Fruit fly (Drosophila melanogaster) whole organism, embryonic: Measurements from ENCODE around the gene CG42541.

Experiments used
- Antp ChIP-seq: fragments of 200-800 bp; sonication (Bioruptor generic); optimal IDR thresholded peaks from 3 replicates; lab custom pipeline; 2016; ENCODE audit warnings: missing biosample characterization, missing genetic modification characterization
- Atf-2 ChIP-seq: fragments of 200-800 bp; sonication (Bioruptor generic); optimal IDR thresholded peaks from 2 replicates; lab custom pipeline; 2016; ENCODE audit warnings: missing biosample characterization, missing genetic modification characterization
- Bteb2 ChIP-seq: fragments of 200-800 bp; sonication (Bioruptor generic); optimal IDR thresholded peaks from 2 replicates; lab custom pipeline; 2016; ENCODE audit warnings: missing biosample characterization, missing genetic modification characterization
- CG10462 ChIP-seq: fragments of 200-800 bp; sonication (Bioruptor generic); optimal IDR thresholded peaks from 2 replicates; lab custom pipeline; 2016; ENCODE audit warnings: missing biosample characterization, missing genetic modification characterization
- CG12219 ChIP-seq: fragments of 200-800 bp; sonication (Bioruptor generic); optimal IDR thresholded peaks from 3 replicates; lab custom pipeline; 2018; ENCODE audit warnings: missing biosample characterization, mild to moderate bottlenecking, missing genetic modification characterization
- CG13287 ChIP-seq: fragments of 200-800 bp; sonication (Bioruptor generic); IDR thresholded peaks from 2 replicates; pipeline ENCODE4 v1.3.6; 2022; ENCODE audit warnings: missing biosample characterization, missing genetic modification characterization; ENCODE audit not compliant: partially characterized antibody
- CG15514 ChIP-seq: fragments of 200-800 bp; sonication (Bioruptor generic); optimal IDR thresholded peaks from 3 replicates; lab custom pipeline; 2017; ENCODE audit warnings: missing biosample characterization, missing genetic modification characterization, mild to moderate bottlenecking, moderate library complexity, missing genetic modification reagents
- CG1647 ChIP-seq: fragments of 200-800 bp; sonication (Bioruptor generic); optimal IDR thresholded peaks from 3 replicates; lab custom pipeline; 2016; ENCODE audit warnings: missing biosample characterization, missing genetic modification characterization
- CG17186 ChIP-seq: fragments of 200-800 bp; sonication (Bioruptor generic); optimal IDR thresholded peaks from 3 replicates; lab custom pipeline; 2017; ENCODE audit warnings: missing biosample characterization, missing genetic modification reagents, missing genetic modification characterization
- CG1792 ChIP-seq: fragments of 200-800 bp; sonication (Bioruptor generic); optimal IDR thresholded peaks from 2 replicates; lab custom pipeline; 2016; ENCODE audit warnings: missing biosample characterization, missing genetic modification characterization
- CG2678 ChIP-seq: fragments of 200-800 bp; sonication (Bioruptor generic); optimal IDR thresholded peaks from 3 replicates; lab custom pipeline; 2019; ENCODE audit warnings: missing biosample characterization, mild to moderate bottlenecking, missing genetic modification characterization, moderate library complexity
- CG4328 ChIP-seq: fragments of 200-800 bp; sonication (Bioruptor generic); optimal IDR thresholded peaks from 3 replicates; lab custom pipeline; 2017; ENCODE audit warnings: missing biosample characterization, missing genetic modification reagents, missing genetic modification characterization
- CG4424 ChIP-seq: fragments of 200-800 bp; sonication (Bioruptor generic); optimal IDR thresholded peaks from 3 replicates; lab custom pipeline; 2016; ENCODE audit warnings: missing biosample characterization, missing genetic modification characterization
- Dbx ChIP-seq: fragments of 200-800 bp; sonication (Bioruptor generic); IDR thresholded peaks from 3 replicates; pipeline ENCODE4 v1.3.6; 2022; ENCODE audit warnings: missing biosample characterization, missing genetic modification characterization
- Dll ChIP-seq: fragments of 200-800 bp; sonication (Bioruptor generic); IDR thresholded peaks from 4 replicates; pipeline ENCODE4 v1.3.6; 2022; ENCODE audit warnings: missing biosample characterization, missing genetic modification characterization; ENCODE audit not compliant: partially characterized antibody
- Dp ChIP-seq: fragments of 200-800 bp; sonication (Bioruptor generic); optimal IDR thresholded peaks from 2 replicates; lab custom pipeline; 2018; ENCODE audit warnings: missing biosample characterization, mild to moderate bottlenecking, missing genetic modification characterization, moderate library complexity
- Dref ChIP-seq: fragments of 200-800 bp; sonication (Bioruptor generic); IDR thresholded peaks from 2 replicates; pipeline ENCODE4 v1.3.6; 2022; ENCODE audit warnings: missing biosample characterization, missing genetic modification characterization
- Ets65A ChIP-seq: fragments of 200-800 bp; sonication (Bioruptor generic); peaks from one replicate; lab custom pipeline; 2016; ENCODE audit warnings: missing biosample characterization, missing genetic modification characterization
- Fer3 ChIP-seq: fragments of 200-800 bp; sonication (Bioruptor generic); optimal IDR thresholded peaks from 2 replicates; lab custom pipeline; 2018; ENCODE audit warnings: missing biosample characterization, mild to moderate bottlenecking, missing genetic modification characterization, moderate library complexity
- HmgZ ChIP-seq: fragments of 200-800 bp; sonication (Bioruptor generic); optimal IDR thresholded peaks from 2 replicates; lab custom pipeline; 2018; ENCODE audit warnings: missing biosample characterization, mild to moderate bottlenecking, missing genetic modification characterization
- Mad ChIP-seq: fragments of 200-800 bp; sonication (Bioruptor generic); optimal IDR thresholded peaks from 2 replicates; lab custom pipeline; 2016; ENCODE audit warnings: missing biosample characterization, missing genetic modification characterization
- Mrtf ChIP-seq: fragments of 200-800 bp; sonication (Bioruptor generic); IDR thresholded peaks from 3 replicates; pipeline ENCODE4 v1.3.6; 2022; ENCODE audit warnings: missing biosample characterization, missing genetic modification characterization
- Neu2 ChIP-seq: fragments of 200-800 bp; sonication (Bioruptor generic); optimal IDR thresholded peaks from 3 replicates; lab custom pipeline; 2016; ENCODE audit warnings: missing biosample characterization, missing genetic modification characterization, borderline replicate concordance
- Poxn ChIP-seq: fragments of 200-800 bp; sonication (Bioruptor generic); IDR thresholded peaks from 2 replicates; pipeline ENCODE4 v1.3.6; 2022; ENCODE audit warnings: missing biosample characterization, missing genetic modification characterization
- Ptx1 ChIP-seq: fragments of 200-800 bp; sonication (Bioruptor generic); IDR thresholded peaks from 2 replicates; pipeline ENCODE4 v1.3.6; 2022; ENCODE audit warnings: missing biosample characterization, missing genetic modification characterization
- Six4 ChIP-seq: fragments of 200-800 bp; sonication (Bioruptor generic); optimal IDR thresholded peaks from 2 replicates; lab custom pipeline; 2016; ENCODE audit warnings: missing biosample characterization, missing genetic modification characterization
- Vsx1 ChIP-seq: fragments of 200-800 bp; sonication (Bioruptor generic); optimal IDR thresholded peaks from 2 replicates; lab custom pipeline; 2017; ENCODE audit warnings: missing biosample characterization, mild to moderate bottlenecking, missing genetic modification characterization, missing genetic modification reagents
- ato ChIP-seq: fragments of 200-800 bp; sonication (Bioruptor generic); IDR thresholded peaks from 2 replicates; pipeline ENCODE4 v1.3.6; 2022; ENCODE audit warnings: missing biosample characterization, missing genetic modification characterization; ENCODE audit not compliant: partially characterized antibody
- bcd ChIP-seq: fragments of 200-800 bp; sonication (Bioruptor generic); optimal IDR thresholded peaks from 2 replicates; lab custom pipeline; 2017; ENCODE audit warnings: missing biosample characterization, mild to moderate bottlenecking, missing genetic modification characterization
- bsh ChIP-seq, 2 experiments: fragments of 200-800 bp; sonication (Bioruptor generic); optimal IDR thresholded peaks; 2 replicates each; lab custom pipeline; 2017 to 2018; ENCODE audit warnings: mild to moderate bottlenecking in 2 of 2, missing biosample characterization in 2 of 2, missing genetic modification characterization in 2 of 2, moderate library complexity in 1 of 2
- btn ChIP-seq: fragments of 200-800 bp; sonication (Bioruptor generic); optimal IDR thresholded peaks from 2 replicates; lab custom pipeline; 2016; ENCODE audit warnings: missing biosample characterization, missing genetic modification characterization
- chm ChIP-seq: fragments of 200-800 bp; sonication (Bioruptor generic); IDR thresholded peaks from 2 replicates; pipeline ENCODE4 v1.3.6; 2022; ENCODE audit warnings: missing biosample characterization, missing genetic modification characterization
- croc ChIP-seq: fragments of 200-800 bp; sonication (Bioruptor generic); conservative IDR thresholded peaks from 3 replicates; pipeline ENCODE4 v1.3.6; 2022; ENCODE audit warnings: missing biosample characterization, missing genetic modification characterization
- disco-r ChIP-seq: fragments of 200-800 bp; sonication (Bioruptor generic); optimal IDR thresholded peaks from 2 replicates; lab custom pipeline; 2016; ENCODE audit warnings: missing biosample characterization, missing genetic modification characterization
- dmrt99B ChIP-seq: fragments of 200-800 bp; sonication (Bioruptor generic); optimal IDR thresholded peaks from 2 replicates; lab custom pipeline; 2018; ENCODE audit warnings: missing biosample characterization, mild to moderate bottlenecking, missing genetic modification characterization, moderate library complexity
- dpn ChIP-seq, 2 experiments: fragments of 200-800 bp; sonication (Bioruptor generic); optimal IDR thresholded peaks; 3 replicates each; lab custom pipeline; 2016; ENCODE audit warnings: missing biosample characterization in 2 of 2, missing genetic modification characterization in 2 of 2
- ems ChIP-seq: fragments of 200-800 bp; sonication (Bioruptor generic); optimal IDR thresholded peaks from 3 replicates; lab custom pipeline; 2016; ENCODE audit warnings: missing biosample characterization, missing genetic modification characterization
- ftz-f1 ChIP-seq: fragments of 200-800 bp; sonication (Bioruptor generic); optimal IDR thresholded peaks from 2 replicates; lab custom pipeline; 2016; ENCODE audit warnings: missing biosample characterization, missing genetic modification characterization
- gem ChIP-seq: fragments of 200-800 bp; sonication (Bioruptor generic); optimal IDR thresholded peaks from 2 replicates; lab custom pipeline; 2019; ENCODE audit warnings: missing biosample characterization, mild to moderate bottlenecking, missing genetic modification characterization, moderate library complexity
- ind ChIP-seq: fragments of 200-800 bp; sonication (Bioruptor generic); optimal IDR thresholded peaks from 3 replicates; lab custom pipeline; 2016; ENCODE audit warnings: missing biosample characterization, missing genetic modification characterization
- inv ChIP-seq: fragments of 200-800 bp; sonication (Bioruptor generic); IDR thresholded peaks from 2 replicates; pipeline ENCODE4 v1.3.6; 2022; ENCODE audit warnings: missing biosample characterization, missing genetic modification characterization; ENCODE audit not compliant: partially characterized antibody
- lmd ChIP-seq: fragments of 200-800 bp; sonication (Bioruptor generic); IDR thresholded peaks from 2 replicates; pipeline ENCODE4 v1.3.6; 2022; ENCODE audit warnings: missing biosample characterization, missing genetic modification characterization
- mirr ChIP-seq: fragments of 200-800 bp; sonication (Bioruptor generic); optimal IDR thresholded peaks from 3 replicates; lab custom pipeline; 2018; ENCODE audit warnings: missing biosample characterization, mild to moderate bottlenecking, missing genetic modification characterization
- nerfin-2 ChIP-seq: fragments of 200-800 bp; sonication (Bioruptor generic); IDR thresholded peaks from 2 replicates; pipeline ENCODE4 v1.3.6; 2022; ENCODE audit warnings: missing biosample characterization, missing genetic modification characterization; ENCODE audit not compliant: partially characterized antibody
- ranshi ChIP-seq: fragments of 200-800 bp; sonication (Bioruptor generic); IDR thresholded peaks from 2 replicates; pipeline ENCODE4 v1.3.6; 2022; ENCODE audit warnings: missing biosample characterization, missing genetic modification characterization
- scrt ChIP-seq: fragments of 200-800 bp; sonication (Bioruptor generic); optimal IDR thresholded peaks from 2 replicates; lab custom pipeline; 2018; ENCODE audit warnings: missing biosample characterization, mild to moderate bottlenecking, missing genetic modification characterization, moderate library complexity
- tll ChIP-seq, 2 experiments: fragments of 200-800 bp in 1 of 2; fragments of >200 bp in 1 of 2; sonication (Bioruptor generic) in 1 of 2; optimal IDR thresholded peaks; 2 replicates each; lab custom pipeline; 2017 to 2019; ENCODE audit warnings: missing biosample characterization in 2 of 2, missing genetic modification characterization in 2 of 2, mild to moderate bottlenecking in 1 of 2, moderate library complexity in 1 of 2
- tna ChIP-seq: fragments of 200-800 bp; sonication (Bioruptor generic); IDR thresholded peaks from 2 replicates; pipeline ENCODE4 v1.3.6; 2022; ENCODE audit warnings: missing biosample characterization, missing genetic modification characterization; ENCODE audit not compliant: partially characterized antibody
- vvl ChIP-seq: fragments of 200-800 bp; sonication (Bioruptor generic); IDR thresholded peaks from 2 replicates; pipeline ENCODE4 v1.3.6; 2022; ENCODE audit warnings: missing biosample characterization, missing genetic modification characterization

CG42541 gene

DNA sequence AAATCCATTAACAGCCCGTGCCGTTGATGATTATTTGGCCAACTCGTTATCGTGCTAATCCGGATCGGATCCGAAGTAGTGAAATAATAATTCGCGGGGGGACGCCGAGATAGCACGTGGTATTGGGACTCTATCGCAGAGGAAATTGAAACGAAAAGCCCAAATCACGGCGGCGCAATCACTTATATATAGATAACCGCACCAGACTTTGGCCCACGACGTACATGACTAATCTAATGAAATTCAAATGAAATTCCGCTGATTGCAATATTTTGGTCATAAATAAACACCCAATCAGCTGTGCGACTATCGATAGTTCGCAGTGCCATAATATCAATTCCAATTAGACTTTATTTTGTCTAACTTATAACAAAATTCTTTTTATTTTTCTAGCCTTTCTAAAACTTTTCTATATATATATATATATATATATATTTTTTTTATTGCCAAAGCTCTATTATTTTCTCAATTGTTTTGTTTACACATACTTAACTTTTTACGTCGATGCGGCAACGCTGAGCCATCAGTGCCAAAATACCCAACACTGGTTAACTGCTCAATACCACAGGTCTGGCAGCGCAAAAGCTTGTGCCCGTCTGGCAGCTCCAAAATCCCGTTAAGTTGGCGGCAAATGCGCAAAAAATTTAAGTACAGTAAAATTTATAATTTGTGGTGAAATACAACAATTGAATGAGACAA is 38.1 kb upstream of the CG42541 start, which contains the start of gene CG6428 (continued):
- TF ChIP-seq CG13287 (GFP tag; lab: Robert Waterston, UW) (peak; percentile 82), HmgZ (tag; lab: Kevin White, UChicago) (peak; percentile 11), ems (peak; percentile 18), Mad (GFP tag; lab: Kevin White, UChicago) (peak; percentile 8), CG1792 (no peak), bcd (GFP tag; lab: Kevin White, UChicago) (peak; percentile 21), lmd (GFP tag; lab: Robert Waterston, UW) (peak; percentile 38; the same call in 1 of the 2 replicates), CG17186 (GFP tag; lab: Kevin White, UChicago) (peak; percentile 11), chm (GFP tag; lab: Robert Waterston, UW) (no peak), Poxn (GFP tag; lab: Robert Waterston, UW) (no peak), ato (peak; percentile 9), btn (no peak), CG4328 (GFP tag; lab: Kevin White, UChicago) (peak; percentile 33), gem (tag; lab: Kevin White, UChicago) (no peak), Dref (GFP tag; lab: Robert Waterston, UW) (peak; percentile 64), Ptx1 (peak; percentile 50), tll (GFP tag; optimal IDR thresholded peaks at IDR 0.05; lab: Kevin White, UChicago) (no peak), Dbx (peak; percentile 35; the same call in 2 of the 3 replicates), Dp (GFP tag; lab: Kevin White, UChicago) (peak; percentile 83), Ets65A (peak; percentile 96), Six4 (GFP tag; lab: Kevin White, UChicago) (no peak), Vsx1 (no peak), inv (GFP tag; lab: Robert Waterston, UW) (peak; percentile 33; the same call in 1 of the 2 replicates), tna (GFP tag; lab: Robert Waterston, UW) (peak; percentile 51; the same call in 1 of the 2 replicates), ranshi (peak; percentile 43; the same call in 1 of the 2 replicates), bsh (GFP tag; optimal IDR thresholded peaks at IDR 0.05; lab: Kevin White, UChicago) (peak in 1 of 2 experiments; percentile 26), CG12219 (GFP tag; lab: Kevin White, UChicago) (no peak), Antp (GFP tag; lab: Kevin White, UChicago) (peak; percentile 44), nerfin-2 (GFP tag; lab: Robert Waterston, UW) (0 out of 2 replicates have a peak, but pooled peaks have one; percentile 37), CG4424 (GFP tag; lab: Kevin White, UChicago) (peak; percentile 17), CG2678 (tag; lab: Kevin White, UChicago) (peak; percentile 30), dmrt99B (tag; lab: Kevin White, UChicago) (peak; percentile 4), dpn (GFP tag; optimal IDR thresholded peaks at IDR 0.05; lab: Kevin White, UChicago) (peak; percentile 17 to 29), CG15514 (GFP tag; lab: Kevin White, UChicago) (peak; percentile 74), Fer3 (no peak), disco-r (GFP tag; lab: Kevin White, UChicago) (no peak), ftz-f1 (GFP tag; lab: Kevin White, UChicago) (no peak), CG1647 (peak; percentile 20), vvl (GFP tag; lab: Robert Waterston, UW) (peak; percentile 71), croc (GFP tag; lab: Robert Waterston, UW) (no peak), Dll (GFP tag; lab: Robert Waterston, UW) (peak; percentile 79), Neu2 (GFP tag; lab: Kevin White, UChicago) (no peak), mirr (GFP tag; lab: Kevin White, UChicago) (peak; percentile 55), scrt (GFP tag; lab: Kevin White, UChicago) (no peak), Mrtf (GFP tag; lab: Robert Waterston, UW) (no peak), Atf-2 (GFP tag; lab: Kevin White, UChicago) (no peak), CG10462 (peak; percentile 69), Bteb2 (no peak), ind (peak; percentile 47)
